Worm (Caenorhabditis elegans): ENCODE measurements around the gene cyp-35D1.

cyp-35D1 gene

DNA sequence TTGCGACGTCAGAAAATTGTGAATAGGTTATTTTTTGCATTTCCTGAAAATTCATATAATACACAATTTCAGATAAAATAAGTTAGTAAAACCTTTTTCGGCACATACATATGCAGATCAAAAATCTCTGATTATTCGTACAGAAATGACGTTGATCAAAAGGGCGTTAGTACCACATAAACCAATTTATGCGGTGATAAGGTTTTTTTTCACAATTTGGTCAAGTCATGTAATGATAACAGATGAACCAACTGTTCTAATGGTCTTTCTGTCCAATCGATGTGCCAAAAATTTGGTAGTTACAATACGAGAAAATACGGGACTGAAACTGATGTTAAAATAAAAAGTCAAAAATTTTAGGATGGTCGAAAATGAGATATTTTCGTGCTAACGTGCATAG lies 11.0 kb downstream of the cyp-35D1 start (continued):
- TF ChIP-seq hlh-30 (tag; optimal IDR thresholded peaks at IDR 0.05; ENCODE audit: insufficient read depth) (no peak), vab-7 (GFP tag; IDR thresholded peaks at IDR 0.05) (no peak), unc-39 (tag; optimal IDR thresholded peaks at IDR 0.05) (no peak), F10B5.3 (tag; optimal IDR thresholded peaks at IDR 0.05) (no peak), mxl-2 (GFP tag; conservative IDR thresholded peaks at IDR 0.05) (no peak), attf-4 (tag; optimal IDR thresholded peaks at IDR 0.05) (no peak), gei-8 (GFP tag; optimal IDR thresholded peaks at IDR 0.05) (no peak), daf-16 (GFP tag; optimal IDR thresholded peaks at IDR 0.05) (no peak), daf-16 (tag; optimal IDR thresholded peaks at IDR 0.05) (peak; percentile 42), lin-1 (GFP tag; IDR thresholded peaks at IDR 0.05) (no peak), fos-1 (tag; optimal IDR thresholded peaks at IDR 0.05) (no peak), nhr-76 (tag; optimal IDR thresholded peaks at IDR 0.05) (no peak), T26A8.4 (GFP tag; IDR thresholded peaks at IDR 0.05) (no peak), daf-8 (GFP tag; IDR thresholded peaks at IDR 0.05) (no peak), dmd-9 (GFP tag; IDR thresholded peaks at IDR 0.05) (no peak), madf-5 (GFP tag; IDR thresholded peaks at IDR 0.05) (no peak), D1046.2 (GFP tag; IDR thresholded peaks at IDR 0.05) (no peak), unc-130 (GFP tag; optimal IDR thresholded peaks at IDR 0.05) (no peak), mxl-3 (GFP tag; optimal IDR thresholded peaks at IDR 0.05) (no peak), lin-15B (tag; optimal IDR thresholded peaks at IDR 0.05) (no peak), arid-1 (GFP tag; conservative IDR thresholded peaks at IDR 0.05) (no peak), dpl-1 (GFP tag; optimal IDR thresholded peaks at IDR 0.05) (no peak), pha-4 (GFP tag; IDR thresholded peaks at IDR 0.05) (no peak), pha-4 (tag; optimal IDR thresholded peaks at IDR 0.05) (no peak), nhr-25 (tag; optimal IDR thresholded peaks at IDR 0.05; ENCODE audit: borderline replicate concordance, insufficient read depth) (no peak), ceh-28 (tag; optimal IDR thresholded peaks at IDR 0.05) (no peak), mes-2 (tag; optimal IDR thresholded peaks at IDR 0.05; ENCODE audit: poor library complexity, severe bottlenecking) (no peak), ceh-32 (tag; optimal IDR thresholded peaks at IDR 0.05; ENCODE audit: poor library complexity) (no peak), nhr-237 (tag; optimal IDR thresholded peaks at IDR 0.05) (no peak), mdl-1 (tag; optimal IDR thresholded peaks at IDR 0.05) (no peak), duxl-1 (tag; optimal IDR thresholded peaks at IDR 0.05; ENCODE audit: poor library complexity) (no peak), lin-13 (GFP tag; optimal IDR thresholded peaks at IDR 0.05) (no peak), lin-38 (GFP tag; IDR thresholded peaks at IDR 0.05) (no peak), lir-3 (tag; optimal IDR thresholded peaks at IDR 0.05) (no peak), madf-9 (GFP tag; conservative IDR thresholded peaks at IDR 0.05) (no peak), ceh-82 (tag; optimal IDR thresholded peaks at IDR 0.05) (no peak), ZK337.2 (GFP tag; IDR thresholded peaks at IDR 0.05) (no peak), zfp-2 (tag; optimal IDR thresholded peaks at IDR 0.05) (no peak), rbr-2 (tag; optimal IDR thresholded peaks at IDR 0.05) (no peak), mdt-29 (GFP tag; IDR thresholded peaks at IDR 0.05) (no peak), lsy-2 (tag; optimal IDR thresholded peaks at IDR 0.05) (no peak), Y105C5A.15 (GFP tag; IDR thresholded peaks at IDR 0.05) (no peak), aly-2 (tag; optimal IDR thresholded peaks at IDR 0.05) (no peak), lin-29 (GFP tag; IDR thresholded peaks at IDR 0.05) (no peak), dmd-8 (GFP tag; IDR thresholded peaks at IDR 0.05) (no peak)
